Worm (Caenorhabditis elegans): ENCODE results near the gene wrt-2.

ce11 chrX:3047224-3047623 lies 46.9 kb downstream of the wrt-2 start:
- TF ChIP-seq fos-1 (tag; optimal IDR thresholded peaks at IDR 0.05) = peak; percentile 52
- no peak for TF ChIP-seq mdl-1 (tag; optimal IDR thresholded peaks at IDR 0.05)
- no peak for TF ChIP-seq unc-39 (tag; optimal IDR thresholded peaks at IDR 0.05)
- TF ChIP-seq sem-4 (tag; optimal IDR thresholded peaks at IDR 0.05) = no peak
- no peak for TF ChIP-seq snpc-4 (tag; optimal IDR thresholded peaks at IDR 0.05)
